Fruit fly (Drosophila melanogaster): Measurements from ENCODE around the gene Ttc1.

Gene Ttc1

DNA sequence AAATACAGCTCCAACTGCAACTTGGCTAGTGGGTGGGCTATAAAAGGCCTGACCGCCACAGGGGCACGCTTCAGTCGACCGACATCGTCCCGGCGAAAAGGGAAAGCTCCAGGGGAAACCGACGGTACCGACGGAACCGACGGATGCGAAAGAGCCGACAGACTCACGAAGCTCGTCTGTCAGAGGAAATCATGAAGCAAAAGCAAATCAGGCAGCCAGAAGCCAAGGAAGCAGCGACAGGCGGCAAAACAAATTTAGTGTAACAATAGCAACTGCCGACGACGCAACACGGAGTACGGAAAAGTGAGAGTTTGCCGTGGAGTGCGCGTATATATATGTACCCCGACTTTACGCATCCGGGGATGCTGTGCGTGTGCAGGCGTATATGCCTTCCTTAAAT lies 34.2 kb upstream of the Ttc1 start, which contains the start of gene Gyc89Db:
Gene Gyc89Db (plus strand): TSS at position 78 of the 400 bp plus-strand sequence.
- no peak for TF ChIP-seq CG14655 (GFP tag; optimal IDR thresholded peaks at IDR 0.05)
- no peak for TF ChIP-seq CG10348 (GFP tag; IDR thresholded peaks at IDR 0.05)
- TF ChIP-seq CG12605 (GFP tag; IDR thresholded peaks at IDR 0.05) = no peak
- no peak for TF ChIP-seq fd96Ca (GFP tag; IDR thresholded peaks at IDR 0.05)
- no peak for TF ChIP-seq CG15710 (tag; optimal IDR thresholded peaks at IDR 0.05)

DNA sequence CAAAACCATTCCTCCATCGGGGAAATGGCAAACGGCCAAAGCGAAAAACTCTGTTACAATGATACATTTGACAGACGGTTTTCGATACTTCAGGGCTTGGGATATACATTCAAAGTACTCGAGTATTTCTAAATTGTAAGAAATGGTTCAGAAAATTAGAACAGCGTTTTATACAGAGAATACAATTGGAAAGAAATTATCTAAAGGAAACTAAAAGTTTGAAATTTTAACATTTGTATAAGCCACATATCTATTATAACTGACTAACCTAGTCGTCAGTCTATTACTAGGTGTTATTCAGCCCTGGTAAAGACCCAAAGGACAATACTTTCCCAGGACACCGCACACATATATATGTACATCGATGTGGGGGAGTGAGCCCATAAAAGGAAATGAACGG lies 33.7 kb upstream of the Ttc1 start:
- TF ChIP-seq EcR (GFP tag; optimal IDR thresholded peaks at IDR 0.05) = no peak
- TF ChIP-seq CG9948 (tag; optimal IDR thresholded peaks at IDR 0.05) = no peak
- no peak for TF ChIP-seq CG13204 (GFP tag; optimal IDR thresholded peaks at IDR 0.05)
- no peak for TF ChIP-seq gl (tag; optimal IDR thresholded peaks at IDR 0.05)
- TF ChIP-seq CG17806 (tag; optimal IDR thresholded peaks at IDR 0.05) = no peak
- TF ChIP-seq D1 (tag; optimal IDR thresholded peaks at IDR 0.05) = no peak
- no peak for TF ChIP-seq Ets98B (GFP tag; IDR thresholded peaks at IDR 0.05)
- no peak for TF ChIP-seq CG32121 (GFP tag; IDR thresholded peaks at IDR 0.05)
- TF ChIP-seq CG8159 (tag; optimal IDR thresholded peaks at IDR 0.05) = no peak
- TF ChIP-seq CG8301 (tag; optimal IDR thresholded peaks at IDR 0.05) = no peak
- no peak for TF ChIP-seq Snoo (tag; optimal IDR thresholded peaks at IDR 0.05)
- no peak for TF ChIP-seq Pif1B (GFP tag; optimal IDR thresholded peaks at IDR 0.05)
- TF ChIP-seq Pif1A (GFP tag; optimal IDR thresholded peaks at IDR 0.05) = no peak
- TF ChIP-seq CG15710 (tag; optimal IDR thresholded peaks at IDR 0.05) = no peak
- TF ChIP-seq CG4496 (GFP tag; IDR thresholded peaks at IDR 0.05) = no peak
- no peak for TF ChIP-seq fd96Ca (GFP tag; IDR thresholded peaks at IDR 0.05)
- no peak for TF ChIP-seq CG34367 (tag; optimal IDR thresholded peaks at IDR 0.05)
- no peak for TF ChIP-seq CG12605 (GFP tag; IDR thresholded peaks at IDR 0.05)

DNA sequence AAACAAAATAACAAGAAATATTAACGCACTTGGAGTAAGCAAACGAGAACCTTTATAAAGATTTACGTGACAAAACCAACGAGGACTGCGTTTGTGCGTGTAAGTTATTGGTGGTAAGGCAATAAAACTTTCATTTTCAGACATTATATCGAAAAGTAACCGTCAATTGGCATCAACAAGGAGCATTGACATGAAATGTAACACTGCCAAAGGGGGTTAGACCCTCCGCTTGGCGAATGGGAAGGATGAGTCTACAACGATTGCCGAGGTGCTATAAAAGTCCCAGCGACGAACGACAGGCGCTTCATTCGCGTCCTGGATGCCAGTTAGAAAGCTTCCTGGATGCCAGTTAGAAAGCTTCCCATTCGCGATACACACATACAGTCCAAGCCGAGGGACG lies 29.5 kb upstream of the Ttc1 start, which contains the start of gene Gyc89Da:
Gene Gyc89Da (plus strand): TSS at position 301 of the 400 bp plus-strand sequence.
- TF ChIP-seq CG17806 (tag; optimal IDR thresholded peaks at IDR 0.05) = no peak
- TF ChIP-seq CG9948 (tag; optimal IDR thresholded peaks at IDR 0.05) = no peak
- TF ChIP-seq rn (GFP tag; IDR thresholded peaks at IDR 0.05) = no peak
- no peak for TF ChIP-seq Pif1A (GFP tag; optimal IDR thresholded peaks at IDR 0.05)
- TF ChIP-seq gl (tag; optimal IDR thresholded peaks at IDR 0.05) = no peak

DNA sequence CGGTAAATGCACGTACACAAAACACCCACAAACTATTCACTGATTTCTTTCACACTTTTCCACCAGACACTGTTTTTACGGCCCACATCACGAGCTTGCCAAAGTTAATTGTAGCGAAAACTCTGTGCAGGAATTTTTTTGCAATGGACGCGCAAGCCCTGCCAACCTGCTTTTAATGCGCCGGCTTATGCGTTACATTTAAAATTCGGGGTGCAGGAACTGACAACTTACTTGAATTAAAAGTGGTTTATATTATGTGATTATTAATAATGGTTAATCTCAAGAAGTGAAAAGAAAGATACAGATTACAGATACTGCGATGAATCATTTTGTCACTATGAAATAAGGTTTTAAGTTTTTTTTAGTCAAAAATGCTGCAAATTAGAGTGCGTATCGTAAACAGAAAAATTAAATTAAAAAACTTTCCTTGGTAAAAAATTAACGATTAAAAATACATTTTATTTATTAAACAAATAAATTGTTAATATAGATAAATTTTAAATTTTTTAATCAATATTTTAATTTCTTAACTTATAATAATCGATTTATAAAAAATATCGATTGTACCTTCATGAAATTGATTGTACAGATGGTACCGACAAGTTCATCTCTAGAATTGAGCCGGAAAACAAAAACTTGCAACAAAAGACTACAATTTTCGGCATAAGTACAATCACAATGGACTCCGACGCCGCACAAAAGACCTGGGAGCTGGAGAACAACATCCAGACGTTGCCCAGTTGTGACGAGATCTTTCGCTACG lies 26.9 kb upstream of the Ttc1 start, which contains the start of the genes CG42232 and CSN5:
Gene CG42232 (minus strand): TSS at position 163 of the 763 bp plus-strand sequence.
Gene CSN5 (plus strand): TSS at position 599 of the 763 bp plus-strand sequence.
- TF ChIP-seq Pif1B (GFP tag; optimal IDR thresholded peaks at IDR 0.05) (no peak), CG12605 (GFP tag; IDR thresholded peaks at IDR 0.05) (no peak), CG10348 (GFP tag; IDR thresholded peaks at IDR 0.05) (no peak), Snoo (tag; optimal IDR thresholded peaks at IDR 0.05) (no peak)

DNA sequence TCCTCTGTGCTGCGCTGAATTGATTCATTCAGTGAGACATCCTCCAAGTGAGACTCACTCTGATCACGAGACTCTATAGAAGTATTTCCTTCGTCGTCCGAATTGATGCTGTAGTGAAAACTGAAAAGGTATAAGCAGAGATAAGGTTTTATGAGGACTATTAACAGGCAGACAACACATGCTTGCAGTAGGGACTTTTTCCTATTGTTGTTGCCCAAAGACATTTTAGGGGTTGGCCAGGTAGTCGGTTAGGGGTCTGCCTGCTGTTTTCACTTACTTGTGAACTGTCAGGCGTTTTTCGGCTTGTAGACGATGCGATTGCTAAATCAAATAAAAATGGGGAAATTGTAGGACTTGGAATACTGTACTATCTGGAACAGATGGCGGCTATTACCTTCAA lies 25.7 kb upstream of the Ttc1 start:
- TF ChIP-seq CG17806 (tag; optimal IDR thresholded peaks at IDR 0.05) (no peak), CG34367 (tag; optimal IDR thresholded peaks at IDR 0.05) (no peak), EcR (GFP tag; optimal IDR thresholded peaks at IDR 0.05) (no peak), Pif1A (GFP tag; optimal IDR thresholded peaks at IDR 0.05) (no peak), gl (tag; optimal IDR thresholded peaks at IDR 0.05) (no peak), Snoo (tag; optimal IDR thresholded peaks at IDR 0.05) (no peak)

DNA sequence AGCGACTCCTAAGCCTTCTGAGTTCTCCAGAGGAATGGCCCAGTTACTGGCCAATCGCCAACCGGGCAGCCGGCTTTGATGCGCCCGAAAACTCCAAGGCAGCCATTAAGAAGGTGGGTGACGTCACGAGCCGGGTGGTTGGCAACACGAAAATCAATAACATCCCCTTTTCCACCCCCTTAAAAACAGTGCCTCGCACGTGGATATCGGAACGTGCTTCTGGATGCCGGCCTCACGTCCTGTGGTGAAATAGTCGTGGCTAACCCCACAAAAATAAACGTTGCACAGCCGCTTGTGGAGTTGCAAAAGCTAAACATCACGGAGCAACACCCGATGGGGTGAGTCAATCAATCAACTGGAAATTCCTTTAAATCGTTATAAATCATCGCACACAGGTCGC lies 13.8 kb upstream of the Ttc1 start:
- TF ChIP-seq CG13204 (GFP tag; optimal IDR thresholded peaks at IDR 0.05) (no peak), fd96Ca (GFP tag; IDR thresholded peaks at IDR 0.05) (no peak), Snoo (tag; optimal IDR thresholded peaks at IDR 0.05) (no peak), CG34367 (tag; optimal IDR thresholded peaks at IDR 0.05) (no peak), CG17806 (tag; optimal IDR thresholded peaks at IDR 0.05) (no peak), CG8159 (tag; optimal IDR thresholded peaks at IDR 0.05) (no peak), CG32121 (GFP tag; IDR thresholded peaks at IDR 0.05) (no peak)

DNA sequence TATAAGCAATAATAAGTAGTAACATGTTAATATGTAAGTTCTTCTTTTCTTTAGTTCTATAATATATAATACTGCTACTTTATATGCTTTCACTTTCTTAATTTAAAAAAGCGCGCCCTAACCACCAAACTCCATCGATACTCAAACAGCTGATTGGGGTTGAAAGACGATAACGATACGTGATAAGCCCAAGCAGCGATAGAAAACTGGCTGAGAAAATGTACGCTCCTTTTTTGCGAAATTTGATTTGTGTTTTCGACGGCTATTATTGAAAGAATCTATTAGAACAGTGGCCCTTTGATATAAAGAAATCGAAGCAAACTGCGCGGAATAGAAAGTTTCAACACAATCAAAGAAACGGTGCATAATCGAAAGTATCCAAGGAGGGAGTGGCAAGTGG lies 13.1 kb upstream of the Ttc1 start, which contains the start of gene CG14883:
Gene CG14883 (plus strand): TSS at position 178 of the 400 bp plus-strand sequence.
- no peak for TF ChIP-seq Pif1B (GFP tag; optimal IDR thresholded peaks at IDR 0.05)
- TF ChIP-seq Pif1A (GFP tag; optimal IDR thresholded peaks at IDR 0.05) = no peak
- no peak for TF ChIP-seq Snoo (tag; optimal IDR thresholded peaks at IDR 0.05)
- no peak for TF ChIP-seq Ets98B (GFP tag; IDR thresholded peaks at IDR 0.05)
- TF ChIP-seq CG13204 (GFP tag; optimal IDR thresholded peaks at IDR 0.05) = no peak

Measured in whole organism, pupa.